Fruit fly (Drosophila melanogaster) whole organism, pupa: ENCODE data around the gene CG32633.

Source experiments
- CG10348 ChIP-seq: fragments of 200-800 bp; sonication (Bioruptor generic); IDR thresholded peaks from 2 replicates; pipeline ENCODE4 v1.3.6; 2022; ENCODE audit warnings: missing biosample characterization, missing genetic modification characterization
- CG12605 ChIP-seq: fragments of 200-800 bp; sonication (Bioruptor generic); IDR thresholded peaks from 2 replicates; pipeline ENCODE4 v1.3.6; 2022; ENCODE audit warnings: missing biosample characterization, missing genetic modification characterization
- CG13204 ChIP-seq: fragments of 200-800 bp; sonication (Bioruptor generic); optimal IDR thresholded peaks from 2 replicates; lab custom pipeline; 2018; ENCODE audit warnings: missing biosample characterization, mild to moderate bottlenecking, missing genetic modification characterization, moderate library complexity
- CG14655 ChIP-seq: fragments of 200-800 bp; sonication (Bioruptor generic); optimal IDR thresholded peaks from 3 replicates; lab custom pipeline; 2017; ENCODE audit warnings: mild to moderate bottlenecking, missing biosample characterization, missing genetic modification reagents, missing genetic modification characterization
- CG15710 ChIP-seq: fragments of 200-800 bp; sonication (Bioruptor generic); optimal IDR thresholded peaks from 2 replicates; lab custom pipeline; 2018; ENCODE audit warnings: missing biosample characterization, mild to moderate bottlenecking, missing genetic modification characterization, moderate library complexity
- CG17806 ChIP-seq: fragments of 200-800 bp; sonication (Bioruptor generic); optimal IDR thresholded peaks from 2 replicates; lab custom pipeline; 2018; ENCODE audit warnings: missing biosample characterization, mild to moderate bottlenecking, missing genetic modification characterization, moderate library complexity
- CG32121 ChIP-seq: fragments of 200-800 bp; sonication (Bioruptor generic); IDR thresholded peaks from 2 replicates; pipeline ENCODE4 v1.3.6; 2022; ENCODE audit warnings: missing biosample characterization, missing genetic modification characterization
- CG34367 ChIP-seq: fragments of 200-800 bp; sonication (Bioruptor generic); optimal IDR thresholded peaks from 2 replicates; lab custom pipeline; 2018; ENCODE audit warnings: missing biosample characterization, mild to moderate bottlenecking, missing genetic modification characterization
- CG4496 ChIP-seq: fragments of 200-800 bp; sonication (Bioruptor generic); IDR thresholded peaks from 3 replicates; pipeline ENCODE4 v1.3.6; 2022; ENCODE audit warnings: missing biosample characterization, missing genetic modification characterization
- CG8159 ChIP-seq: fragments of 200-800 bp; sonication (Bioruptor generic); optimal IDR thresholded peaks from 3 replicates; lab custom pipeline; 2018; ENCODE audit warnings: missing biosample characterization, mild to moderate bottlenecking, missing genetic modification characterization, moderate library complexity
- CG8301 ChIP-seq: fragments of 200-800 bp; sonication (Bioruptor generic); optimal IDR thresholded peaks from 2 replicates; lab custom pipeline; 2018; ENCODE audit warnings: missing biosample characterization, mild to moderate bottlenecking, missing genetic modification characterization
- CG9948 ChIP-seq: fragments of 200-800 bp; sonication (Bioruptor generic); optimal IDR thresholded peaks from 2 replicates; lab custom pipeline; 2018; ENCODE audit warnings: missing biosample characterization, mild to moderate bottlenecking, missing genetic modification characterization, moderate library complexity
- D1 ChIP-seq: fragments of 200-800 bp; sonication (Bioruptor generic); optimal IDR thresholded peaks from 2 replicates; lab custom pipeline; 2018; ENCODE audit warnings: missing biosample characterization, mild to moderate bottlenecking, missing genetic modification characterization, moderate library complexity
- EcR ChIP-seq: fragments of 200-800 bp; sonication (Bioruptor generic); optimal IDR thresholded peaks from 3 replicates; lab custom pipeline; 2019; ENCODE audit warnings: missing biosample characterization, missing genetic modification characterization, mild to moderate bottlenecking, moderate library complexity, missing genetic modification reagents
- Ets98B ChIP-seq: fragments of 200-800 bp; sonication (Bioruptor generic); IDR thresholded peaks from 2 replicates; pipeline ENCODE4 v1.3.6; 2022; ENCODE audit warnings: missing biosample characterization, missing genetic modification characterization
- Pif1A ChIP-seq: fragments of 200-800 bp; sonication (Bioruptor generic); optimal IDR thresholded peaks from 3 replicates; lab custom pipeline; 2016; ENCODE audit warnings: missing biosample characterization, missing genetic modification characterization
- Pif1B ChIP-seq: fragments of 200-800 bp; sonication (Bioruptor generic); optimal IDR thresholded peaks from 3 replicates; lab custom pipeline; 2016; ENCODE audit warnings: missing biosample characterization, missing genetic modification characterization
- Snoo ChIP-seq: fragments of 200-800 bp; sonication (Bioruptor generic); optimal IDR thresholded peaks from 3 replicates; lab custom pipeline; 2017; ENCODE audit warnings: missing biosample characterization, mild to moderate bottlenecking, missing genetic modification characterization, inconsistent platforms
- fd96Ca ChIP-seq: fragments of 200-800 bp; sonication (Bioruptor generic); IDR thresholded peaks from 3 replicates; pipeline ENCODE4 v1.3.6; 2022; ENCODE audit warnings: missing biosample characterization, missing genetic modification characterization
- gl ChIP-seq: fragments of 200-800 bp; sonication (Bioruptor generic); optimal IDR thresholded peaks from 2 replicates; lab custom pipeline; 2018; ENCODE audit warnings: missing biosample characterization, mild to moderate bottlenecking, missing genetic modification characterization
- rn ChIP-seq: fragments of 200-800 bp; sonication (Bioruptor generic); IDR thresholded peaks from 2 replicates; pipeline ENCODE4 v1.3.6; 2022; ENCODE audit warnings: missing biosample characterization, missing genetic modification characterization

Gene CG32633

dm6 chrX:13563042-13563441, 1.6 kb downstream of the CG32633 start:
- TF ChIP-seq Pif1A (GFP tag; lab: Kevin White, UChicago), result no peak
- TF ChIP-seq CG32121 (GFP tag; lab: Robert Waterston, UW), result no peak
- TF ChIP-seq CG9948, result no peak
- no peak for TF ChIP-seq CG8159 (tag; lab: Kevin White, UChicago)
- no peak for TF ChIP-seq Ets98B
- TF ChIP-seq Pif1B, result no peak
- no peak for TF ChIP-seq CG15710 (tag; lab: Kevin White, UChicago)
- no peak for TF ChIP-seq CG34367 (tag; lab: Kevin White, UChicago)
- TF ChIP-seq gl (tag; lab: Kevin White, UChicago), result no peak
- TF ChIP-seq EcR, result no peak
- TF ChIP-seq CG10348 (GFP tag; lab: Robert Waterston, UW), result no peak
- TF ChIP-seq Snoo, result no peak
- TF ChIP-seq CG14655 (GFP tag; lab: Kevin White, UChicago), result no peak
- TF ChIP-seq CG8301 (tag; lab: Kevin White, UChicago), result no peak

dm6 chrX:13563483-13564443, 2.3 kb downstream of the CG32633 start, which contains the start of the genes CG46311 and Tpst:
TSS of gene CG46311 (plus strand) at chrX:13563823.
TSS of gene Tpst (plus strand) at chrX:13563823.
- TF ChIP-seq CG13204 (GFP tag; lab: Kevin White, UChicago), result peak; percentile 23
- TF ChIP-seq CG8301 (tag; lab: Kevin White, UChicago), result no peak
- peak; percentile 41; the same call in 2 of the 3 replicates for TF ChIP-seq CG4496 (GFP tag; lab: Robert Waterston, UW)
- no peak for TF ChIP-seq CG32121 (GFP tag; lab: Robert Waterston, UW)
- peak; percentile 63; the same call in 1 of the 2 replicates for TF ChIP-seq CG12605
- TF ChIP-seq CG34367 (tag; lab: Kevin White, UChicago), result no peak
- TF ChIP-seq CG9948, result no peak
- TF ChIP-seq Snoo, result peak; percentile 15
- no peak for TF ChIP-seq Ets98B
- no peak for TF ChIP-seq Pif1A (GFP tag; lab: Kevin White, UChicago)
- no peak for TF ChIP-seq Pif1B
- no peak for TF ChIP-seq gl (tag; lab: Kevin White, UChicago)
- peak; percentile 22 for TF ChIP-seq EcR
- no peak for TF ChIP-seq D1 (tag; lab: Kevin White, UChicago)
- TF ChIP-seq, all 21 proteins: peak for 5

- TF ChIP-seq CG9948, result peak; percentile 14
- TF ChIP-seq CG13204 (GFP tag; lab: Kevin White, UChicago), result no peak
- no peak for TF ChIP-seq gl (tag; lab: Kevin White, UChicago)
- peak; percentile 55 for TF ChIP-seq Ets98B
- peak; percentile 21 for TF ChIP-seq CG8301 (tag; lab: Kevin White, UChicago)
- no peak for TF ChIP-seq CG17806 (tag; lab: Kevin White, UChicago)
- peak; percentile 51 for TF ChIP-seq CG14655 (GFP tag; lab: Kevin White, UChicago)
- TF ChIP-seq rn (GFP tag; lab: Robert Waterston, UW), result no peak
- no peak for TF ChIP-seq CG12605
- TF ChIP-seq Pif1B, result no peak
- TF ChIP-seq EcR, result no peak
- no peak for TF ChIP-seq CG32121 (GFP tag; lab: Robert Waterston, UW)
- no peak for TF ChIP-seq CG34367 (tag; lab: Kevin White, UChicago)
- no peak for TF ChIP-seq CG4496 (GFP tag; lab: Robert Waterston, UW)
- peak; percentile 34 for TF ChIP-seq CG15710 (tag; lab: Kevin White, UChicago)
- peak; percentile 13 for TF ChIP-seq CG8159 (tag; lab: Kevin White, UChicago)
- TF ChIP-seq Snoo, result no peak
- no peak for TF ChIP-seq Pif1A (GFP tag; lab: Kevin White, UChicago)
- no peak for TF ChIP-seq fd96Ca
- no peak for TF ChIP-seq D1 (tag; lab: Kevin White, UChicago)
- TF ChIP-seq CG10348 (GFP tag; lab: Robert Waterston, UW), result no peak
Observed at dm6 chrX:13565490-13566156, 4.2 kb downstream of the CG32633 start.

- TF ChIP-seq CG13204 (GFP tag; lab: Kevin White, UChicago) (no peak), CG32121 (GFP tag; lab: Robert Waterston, UW) (peak; percentile 34; the same call in 1 of the 2 replicates), CG34367 (tag; lab: Kevin White, UChicago) (no peak), CG17806 (tag; lab: Kevin White, UChicago) (peak; percentile 26), Pif1B (peak; percentile 58), fd96Ca (0 out of 3 replicates have a peak, but pooled peaks have one; percentile 13), CG4496 (GFP tag; lab: Robert Waterston, UW) (peak; percentile 66; the same call in 2 of the 3 replicates), CG12605 (peak; percentile 40; the same call in 1 of the 2 replicates), CG15710 (tag; lab: Kevin White, UChicago) (peak; percentile 33), CG14655 (GFP tag; lab: Kevin White, UChicago) (peak; percentile 33), CG10348 (GFP tag; lab: Robert Waterston, UW) (no peak), CG8159 (tag; lab: Kevin White, UChicago) (peak; percentile 47), D1 (tag; lab: Kevin White, UChicago) (no peak), CG9948 (peak; percentile 14), Snoo (peak; percentile 47), Pif1A (GFP tag; lab: Kevin White, UChicago) (peak; percentile 67), Ets98B (peak; percentile 25; the same call in 1 of the 2 replicates), gl (tag; lab: Kevin White, UChicago) (no peak), rn (GFP tag; lab: Robert Waterston, UW) (no peak), EcR (no peak), CG8301 (tag; lab: Kevin White, UChicago) (no peak)
Observed at dm6 chrX:13568127-13568526, 6.7 kb downstream of the CG32633 start.
